Worm (Caenorhabditis elegans) whole organism, early embryonic: ENCODE data around the gene mai-2.

Experiments used
- B0310.2 ChIP-seq: sonication (generic microtip); optimal IDR thresholded peaks from 2 replicates; lab custom pipeline; 2016; ENCODE audit warnings: mild to moderate bottlenecking, missing genetic modification characterization, missing compliant biosample characterization
- F13C5.2 ChIP-seq: sonication (generic microtip); optimal IDR thresholded peaks from 2 replicates; lab custom pipeline; 2017; ENCODE audit warnings: mild to moderate bottlenecking, missing genetic modification characterization, inconsistent platforms, missing compliant biosample characterization
- ama-1 ChIP-seq: fragments of 150-350 bp; optimal IDR thresholded peaks from 2 replicates; lab custom pipeline; 2014
- hmg-4 ChIP-seq: fragments of 200-800 bp; sonication (Bioruptor generic); optimal IDR thresholded peaks from 2 replicates; lab custom pipeline; 2018; ENCODE audit warnings: mild to moderate bottlenecking, missing genetic modification characterization, missing compliant biosample characterization

DNA sequence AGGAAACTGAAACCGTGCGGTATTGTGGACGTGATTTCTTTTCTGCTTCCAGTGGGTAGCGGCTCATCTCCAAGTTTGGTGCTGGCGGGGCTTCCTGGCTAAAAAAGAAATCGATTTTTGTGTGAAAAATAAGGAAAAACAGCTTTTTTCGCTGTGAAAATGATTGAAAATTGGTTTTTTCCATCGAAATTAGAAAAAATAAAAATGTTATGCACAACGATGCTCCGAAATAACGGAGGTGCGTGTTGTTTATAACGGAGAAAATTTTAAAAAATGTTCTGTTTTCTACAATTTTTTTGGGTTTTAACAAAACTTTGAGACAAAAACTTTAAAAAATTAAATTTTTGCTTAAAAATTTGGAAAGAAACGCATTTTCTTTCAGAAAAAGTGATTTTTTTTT is 2.5 kb upstream of the mai-2 start:
- TF ChIP-seq ama-1 (lab: Kevin White, UChicago): no peak
- TF ChIP-seq hmg-4: no peak
- no peak for TF ChIP-seq F13C5.2 (tag; lab: Kevin White, UChicago)
- TF ChIP-seq B0310.2 (tag; lab: Kevin White, UChicago): no peak
